Fruit fly (Drosophila melanogaster) whole organism, embryonic: Measurements from ENCODE around the gene ssp3.

Source experiments
- B-H1 ChIP-seq: fragments of 200-800 bp; sonication (Bioruptor generic); IDR thresholded peaks from 3 replicates; pipeline ENCODE4 v1.3.6; 2022; ENCODE audit warnings: missing biosample characterization, missing genetic modification characterization
- CG10366 ChIP-seq: fragments of 200-800 bp; sonication (Bioruptor generic); IDR thresholded peaks from 2 replicates; pipeline ENCODE4 v1.3.6; 2022; ENCODE audit warnings: missing biosample characterization, missing genetic modification characterization
- CG11723 ChIP-seq: fragments of 200-800 bp; sonication (Bioruptor generic); optimal IDR thresholded peaks from 2 replicates; lab custom pipeline; 2017; ENCODE audit warnings: missing biosample characterization, mild to moderate bottlenecking, missing genetic modification characterization
- CG12155 ChIP-seq: fragments of 200-800 bp; sonication (Bioruptor generic); optimal IDR thresholded peaks from 3 replicates; lab custom pipeline; 2016; ENCODE audit warnings: missing biosample characterization, missing genetic modification characterization
- CG12299 ChIP-seq: fragments of 200-800 bp; sonication (Bioruptor generic); optimal IDR thresholded peaks from 2 replicates; lab custom pipeline; 2018; ENCODE audit warnings: missing biosample characterization, mild to moderate bottlenecking, missing genetic modification characterization
- CG1602 ChIP-seq: fragments of 200-800 bp; sonication (Bioruptor generic); optimal IDR thresholded peaks from 3 replicates; lab custom pipeline; 2016; ENCODE audit warnings: missing biosample characterization, missing genetic modification characterization
- CG16813 ChIP-seq: fragments of 200-800 bp; sonication (Bioruptor generic); IDR thresholded peaks from 3 replicates; pipeline ENCODE4 v1.3.6; 2022; ENCODE audit warnings: missing biosample characterization, missing genetic modification characterization; ENCODE audit not compliant: partially characterized antibody
- CG16815 ChIP-seq: fragments of 200-800 bp; sonication (Bioruptor generic); optimal IDR thresholded peaks from 3 replicates; lab custom pipeline; 2017; ENCODE audit warnings: missing biosample characterization, mild to moderate bottlenecking, missing genetic modification characterization
- CG17186 ChIP-seq: fragments of 200-800 bp; sonication (Bioruptor generic); optimal IDR thresholded peaks from 3 replicates; lab custom pipeline; 2017; ENCODE audit warnings: missing biosample characterization, missing genetic modification reagents, missing genetic modification characterization
- CG17359 ChIP-seq: fragments of 200-800 bp; sonication (Bioruptor generic); optimal IDR thresholded peaks from 3 replicates; lab custom pipeline; 2018; ENCODE audit warnings: missing biosample characterization, mild to moderate bottlenecking, missing genetic modification characterization, moderate library complexity
- CG17361 ChIP-seq: fragments of 200-800 bp; sonication (Bioruptor generic); IDR thresholded peaks from 3 replicates; pipeline ENCODE4 v1.3.6; 2022; ENCODE audit warnings: missing biosample characterization, missing genetic modification characterization
- CG17912 ChIP-seq: fragments of 200-800 bp; sonication (Bioruptor generic); optimal IDR thresholded peaks from 2 replicates; lab custom pipeline; 2018; ENCODE audit warnings: missing biosample characterization, mild to moderate bottlenecking, missing genetic modification characterization
- CG31388 ChIP-seq: fragments of 200-800 bp; sonication (Bioruptor generic); optimal IDR thresholded peaks from 2 replicates; lab custom pipeline; 2016; ENCODE audit warnings: missing biosample characterization, missing genetic modification characterization
- CG32532 ChIP-seq: fragments of 200-800 bp; sonication (Bioruptor generic); IDR thresholded peaks from 2 replicates; pipeline ENCODE4 v1.3.6; 2022; ENCODE audit warnings: missing biosample characterization, missing genetic modification characterization
- CG33557 ChIP-seq: fragments of 200-800 bp; sonication (Bioruptor generic); optimal IDR thresholded peaks from 2 replicates; lab custom pipeline; 2019; ENCODE audit warnings: missing biosample characterization, mild to moderate bottlenecking, missing genetic modification characterization, moderate library complexity
- CG4820 ChIP-seq: fragments of 200-800 bp; sonication (Bioruptor generic); optimal IDR thresholded peaks from 3 replicates; lab custom pipeline; 2016; ENCODE audit warnings: missing biosample characterization, missing genetic modification characterization
- CG6791 ChIP-seq: fragments of 200-800 bp; sonication (Bioruptor generic); IDR thresholded peaks from 3 replicates; pipeline ENCODE4 v1.3.6; 2022; ENCODE audit warnings: missing biosample characterization, missing genetic modification characterization; ENCODE audit not compliant: partially characterized antibody
- CG7963 ChIP-seq: fragments of 200-800 bp; sonication (Bioruptor generic); IDR thresholded peaks from 3 replicates; pipeline ENCODE4 v1.3.6; 2022; ENCODE audit warnings: missing biosample characterization, missing genetic modification characterization; ENCODE audit not compliant: partially characterized antibody
- CG8089 ChIP-seq: fragments of 200-800 bp; sonication (Bioruptor generic); optimal IDR thresholded peaks from 3 replicates; lab custom pipeline; 2016; ENCODE audit warnings: missing biosample characterization, missing genetic modification characterization
- CG9437 ChIP-seq: fragments of 200-800 bp; sonication (Bioruptor generic); optimal IDR thresholded peaks from 2 replicates; lab custom pipeline; 2018; ENCODE audit warnings: missing biosample characterization, mild to moderate bottlenecking, missing genetic modification characterization
- CG9609 ChIP-seq: fragments of 200-800 bp; sonication (Bioruptor generic); optimal IDR thresholded peaks from 3 replicates; lab custom pipeline; 2016; ENCODE audit warnings: missing biosample characterization, missing genetic modification characterization
- Camta ChIP-seq: fragments of 200-800 bp; sonication (Bioruptor generic); optimal IDR thresholded peaks from 2 replicates; lab custom pipeline; 2016; ENCODE audit warnings: missing biosample characterization, missing genetic modification characterization
- Dbx ChIP-seq: fragments of 200-800 bp; sonication (Bioruptor generic); IDR thresholded peaks from 3 replicates; pipeline ENCODE4 v1.3.6; 2022; ENCODE audit warnings: missing biosample characterization, missing genetic modification characterization
- Dll ChIP-seq: fragments of 200-800 bp; sonication (Bioruptor generic); IDR thresholded peaks from 4 replicates; pipeline ENCODE4 v1.3.6; 2022; ENCODE audit warnings: missing biosample characterization, missing genetic modification characterization; ENCODE audit not compliant: partially characterized antibody
- Drgx ChIP-seq: fragments of 200-800 bp; sonication (Bioruptor generic); IDR thresholded peaks from 2 replicates; pipeline ENCODE4 v1.3.6; 2022; ENCODE audit warnings: missing biosample characterization, missing genetic modification characterization
- HLH54F ChIP-seq: fragments of 200-800 bp; sonication (Bioruptor generic); optimal IDR thresholded peaks from 3 replicates; lab custom pipeline; 2016; ENCODE audit warnings: missing biosample characterization, missing genetic modification characterization
- Hr51 ChIP-seq, 2 experiments: fragments of 200-800 bp; sonication (Bioruptor generic); optimal IDR thresholded peaks; 2 replicates in 1 of 2; 3 replicates in 1 of 2; lab custom pipeline; 2016 to 2018; ENCODE audit warnings: missing biosample characterization in 2 of 2, missing genetic modification characterization in 2 of 2, mild to moderate bottlenecking in 1 of 2, moderate library complexity in 1 of 2
- Jarid2 ChIP-seq: fragments of 200-800 bp; sonication (Bioruptor generic); optimal IDR thresholded peaks from 3 replicates; lab custom pipeline; 2017; ENCODE audit warnings: mild to moderate bottlenecking, missing biosample characterization, missing genetic modification reagents, missing genetic modification characterization
- Lpt ChIP-seq: fragments of >200 bp; optimal IDR thresholded peaks from 2 replicates; lab custom pipeline; 2018; ENCODE audit warnings: missing biosample characterization, missing genetic modification characterization
- MESR4 ChIP-seq: fragments of 200-800 bp; sonication (Bioruptor generic); optimal IDR thresholded peaks from 2 replicates; lab custom pipeline; 2018; ENCODE audit warnings: missing biosample characterization, mild to moderate bottlenecking, missing genetic modification characterization, moderate library complexity
- Nf-YA ChIP-seq: fragments of 200-800 bp; sonication (Bioruptor generic); IDR thresholded peaks from 2 replicates; pipeline ENCODE4 v1.3.6; 2022; ENCODE audit warnings: missing biosample characterization, missing genetic modification characterization
- Rx ChIP-seq: fragments of 200-800 bp; sonication (Bioruptor generic); IDR thresholded peaks from 2 replicates; pipeline ENCODE4 v1.3.6; 2022; ENCODE audit warnings: missing biosample characterization, missing genetic modification characterization
- Side ChIP-seq: fragments of 200-800 bp; sonication (Bioruptor generic); optimal IDR thresholded peaks from 2 replicates; lab custom pipeline; 2016; ENCODE audit warnings: missing biosample characterization, missing genetic modification characterization
- Sin3A ChIP-seq: fragments of >200 bp; optimal IDR thresholded peaks from 2 replicates; lab custom pipeline; 2018
- Trl ChIP-seq, 3 experiments: fragments of >200 bp in 2 of 3; fragments of 200-800 bp in 1 of 3; sonication (Bioruptor generic) in 1 of 3; optimal IDR thresholded peaks; 2 replicates in 1 of 3; 3 replicates in 2 of 3; lab custom pipeline; 2016 to 2017; ENCODE audit warnings: missing biosample characterization in 1 of 3, missing genetic modification characterization in 1 of 3
- Xrp1 ChIP-seq: fragments of 200-800 bp; sonication (Bioruptor generic); IDR thresholded peaks from 2 replicates; pipeline ENCODE4 v1.3.6; 2022; ENCODE audit warnings: missing biosample characterization, missing genetic modification characterization
- ase ChIP-seq: fragments of 200-800 bp; sonication (Bioruptor generic); IDR thresholded peaks from 3 replicates; pipeline ENCODE4 v1.3.6; 2022; ENCODE audit warnings: missing biosample characterization, missing genetic modification characterization
- ato ChIP-seq: fragments of 200-800 bp; sonication (Bioruptor generic); IDR thresholded peaks from 2 replicates; pipeline ENCODE4 v1.3.6; 2022; ENCODE audit warnings: missing biosample characterization, missing genetic modification characterization; ENCODE audit not compliant: partially characterized antibody
- cas ChIP-seq: fragments of 200-800 bp; sonication (Bioruptor generic); IDR thresholded peaks from 2 replicates; pipeline ENCODE4 v1.3.6; 2022; ENCODE audit warnings: missing biosample characterization, missing genetic modification characterization
- chif ChIP-seq, 2 experiments: fragments of 200-800 bp; sonication (Bioruptor generic); optimal IDR thresholded peaks; 3 replicates each; lab custom pipeline; 2016; ENCODE audit warnings: missing biosample characterization in 2 of 2, missing genetic modification characterization in 2 of 2
- chinmo ChIP-seq: fragments of 200-800 bp; sonication (Bioruptor generic); IDR thresholded peaks from 4 replicates; pipeline ENCODE4 v1.3.6; 2022; ENCODE audit warnings: missing biosample characterization, missing genetic modification characterization; ENCODE audit not compliant: partially characterized antibody
- esg ChIP-seq: fragments of 200-800 bp; sonication (Bioruptor generic); conservative IDR thresholded peaks from 2 replicates; pipeline ENCODE4 v1.3.6; 2022; ENCODE audit warnings: missing biosample characterization, missing genetic modification characterization
- fd102C ChIP-seq: fragments of 200-800 bp; sonication (Bioruptor generic); optimal IDR thresholded peaks from 2 replicates; lab custom pipeline; 2018; ENCODE audit warnings: missing biosample characterization, mild to moderate bottlenecking, missing genetic modification characterization, moderate library complexity
- gce ChIP-seq: fragments of 200-800 bp; sonication (Bioruptor generic); IDR thresholded peaks from 3 replicates; pipeline ENCODE4 v1.3.6; 2022; ENCODE audit warnings: missing biosample characterization, missing genetic modification characterization
- lov ChIP-seq, 2 experiments: fragments of 200-800 bp in 1 of 2; fragments of >200 bp in 1 of 2; sonication (Bioruptor generic) in 1 of 2; IDR thresholded peaks in 1 of 2; optimal IDR thresholded peaks in 1 of 2; 2 replicates in 1 of 2; 3 replicates in 1 of 2; pipeline versions ENCODE4 v1.3.6 to Lab custom; 2017 to 2022; ENCODE audit warnings: missing biosample characterization in 1 of 2, missing genetic modification characterization in 1 of 2
- oc ChIP-seq: fragments of 200-800 bp; sonication (Bioruptor generic); optimal IDR thresholded peaks from 2 replicates; lab custom pipeline; 2018; ENCODE audit warnings: missing biosample characterization, mild to moderate bottlenecking, missing genetic modification characterization, moderate library complexity
- pros ChIP-seq: fragments of 200-800 bp; sonication (Bioruptor generic); optimal IDR thresholded peaks from 3 replicates; lab custom pipeline; 2019; ENCODE audit warnings: missing biosample characterization, mild to moderate bottlenecking, missing genetic modification characterization, moderate library complexity
- ranshi ChIP-seq: fragments of 200-800 bp; sonication (Bioruptor generic); IDR thresholded peaks from 2 replicates; pipeline ENCODE4 v1.3.6; 2022; ENCODE audit warnings: missing biosample characterization, missing genetic modification characterization
- sens ChIP-seq: fragments of 200-800 bp; sonication (Bioruptor generic); peaks from one replicate; lab custom pipeline; 2016; ENCODE audit warnings: missing biosample characterization, missing genetic modification characterization
- twi ChIP-seq: fragments of 200-800 bp; optimal IDR thresholded peaks from 2 replicates; lab custom pipeline; 2019; ENCODE audit warnings: missing biosample characterization, mild to moderate bottlenecking, missing genetic modification characterization, moderate library complexity
- yki ChIP-seq: fragments of >200 bp; optimal IDR thresholded peaks from 3 replicates; lab custom pipeline; 2018

ssp3 gene

DNA sequence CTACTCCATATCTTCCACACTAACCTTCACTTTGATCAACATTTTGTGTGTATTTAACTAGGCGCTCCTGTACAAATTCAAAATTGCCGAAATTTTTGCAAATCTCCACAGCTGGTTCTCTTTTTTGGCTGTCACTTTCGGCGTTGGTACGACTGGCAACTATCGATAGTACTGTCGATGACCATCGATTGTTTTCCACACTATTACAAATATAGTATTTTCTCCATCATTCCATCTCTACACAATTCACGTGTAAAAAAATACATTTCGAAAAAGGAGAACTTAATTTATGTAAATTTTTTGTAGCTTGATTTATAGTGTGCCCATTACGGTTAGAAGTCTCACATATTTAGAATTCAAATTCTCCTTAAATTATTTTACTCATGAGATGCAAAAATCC lies 7.9 kb upstream of the ssp3 start, which contains the start of gene Nedd8 (continued):
- no peak for TF ChIP-seq esg (GFP tag; lab: Robert Waterston, UW)
- no peak for TF ChIP-seq fd102C
- TF ChIP-seq sens (GFP tag; lab: Kevin White, UChicago): peak; percentile 83
- no peak for TF ChIP-seq CG16815
- peak; percentile 68; the same call in 2 of the 3 replicates for TF ChIP-seq CG7963
- no peak for TF ChIP-seq CG9437 (GFP tag; lab: Kevin White, UChicago)
- TF ChIP-seq Jarid2 (GFP tag; lab: Kevin White, UChicago): no peak
- TF ChIP-seq Nf-YA: no peak
- no peak for TF ChIP-seq chif (GFP tag; optimal IDR thresholded peaks at IDR 0.05; lab: Kevin White, UChicago)
- TF ChIP-seq pros (GFP tag; lab: Kevin White, UChicago): no peak
- TF ChIP-seq Side (GFP tag; lab: Kevin White, UChicago): no peak
- TF ChIP-seq Trl (optimal IDR thresholded peaks at IDR 0.05; lab: Kevin White, UChicago): no peak
- no peak for TF ChIP-seq Trl (GFP tag; optimal IDR thresholded peaks at IDR 0.05; lab: Kevin White, UChicago)
- no peak for TF ChIP-seq CG17186 (GFP tag; lab: Kevin White, UChicago)
- no peak for TF ChIP-seq cas (GFP tag; lab: Robert Waterston, UW)
- no peak for TF ChIP-seq CG11723 (GFP tag; lab: Kevin White, UChicago)
- no peak for TF ChIP-seq Drgx (GFP tag; lab: Robert Waterston, UW)
- no peak for TF ChIP-seq Hr51 (GFP tag; optimal IDR thresholded peaks at IDR 0.05; lab: Kevin White, UChicago)
- no peak for TF ChIP-seq B-H1 (GFP tag; lab: Robert Waterston, UW)
- TF ChIP-seq oc (tag; lab: Kevin White, UChicago): no peak
- TF ChIP-seq ranshi (GFP tag; lab: Robert Waterston, UW): no peak
- TF ChIP-seq CG8089 (GFP tag; lab: Kevin White, UChicago): no peak
- TF ChIP-seq CG16813 (GFP tag; lab: Robert Waterston, UW): peak; percentile 83
- no peak for TF ChIP-seq CG9609
- TF ChIP-seq CG17912 (GFP tag; lab: Kevin White, UChicago): no peak
- no peak for TF ChIP-seq CG12155 (GFP tag; lab: Kevin White, UChicago)
- TF ChIP-seq CG32532 (GFP tag; lab: Robert Waterston, UW): no peak
- TF ChIP-seq CG4820 (GFP tag; lab: Kevin White, UChicago): no peak
- TF ChIP-seq Dbx: 0 out of 3 replicates have a peak, but pooled peaks have one; percentile 30
- TF ChIP-seq Rx (GFP tag; lab: Robert Waterston, UW): no peak
- TF ChIP-seq Xrp1 (GFP tag; lab: Robert Waterston, UW): peak; percentile 20; the same call in 1 of the 2 replicates
- TF ChIP-seq CG10366: no peak
- TF ChIP-seq HLH54F (GFP tag; lab: Kevin White, UChicago): no peak
- no peak for TF ChIP-seq CG31388
- no peak for TF ChIP-seq CG1602
- TF ChIP-seq gce (GFP tag; lab: Robert Waterston, UW): no peak
- no peak for TF ChIP-seq CG17361 (GFP tag; lab: Robert Waterston, UW)
- peak; percentile 92 for TF ChIP-seq Dll
- no peak for TF ChIP-seq CG17359 (tag; lab: Kevin White, UChicago)
- no peak for TF ChIP-seq ase (GFP tag; lab: Robert Waterston, UW)
- TF ChIP-seq MESR4: peak; percentile 63
- peak; percentile 85 for TF ChIP-seq CG6791 (GFP tag; lab: Robert Waterston, UW)
- peak; percentile 70 for TF ChIP-seq ato (GFP tag; lab: Robert Waterston, UW)
- TF ChIP-seq twi (tag; lab: Kevin White, UChicago): no peak
- no peak for TF ChIP-seq lov (optimal IDR thresholded peaks at IDR 0.05; lab: Kevin White, UChicago)
- no peak for TF ChIP-seq lov (GFP tag; IDR thresholded peaks at IDR 0.05; lab: Robert Waterston, UW)
- TF ChIP-seq Lpt (GFP tag; lab: Kevin White, UChicago): no peak
- TF ChIP-seq chinmo (GFP tag; lab: Robert Waterston, UW): peak; percentile 86; the same call in 3 of the 4 replicates
- no peak for TF ChIP-seq Camta
- peak; percentile 11 for TF ChIP-seq Sin3A (lab: Kevin White, UChicago)
- TF ChIP-seq CG12299: no peak
- no peak for TF ChIP-seq yki (lab: Kevin White, UChicago)
- no peak for TF ChIP-seq CG33557 (GFP tag; lab: Kevin White, UChicago)
